Fruit fly (Drosophila melanogaster): ENCODE measurements around the gene CG14086.

Gene CG14086

DNA sequence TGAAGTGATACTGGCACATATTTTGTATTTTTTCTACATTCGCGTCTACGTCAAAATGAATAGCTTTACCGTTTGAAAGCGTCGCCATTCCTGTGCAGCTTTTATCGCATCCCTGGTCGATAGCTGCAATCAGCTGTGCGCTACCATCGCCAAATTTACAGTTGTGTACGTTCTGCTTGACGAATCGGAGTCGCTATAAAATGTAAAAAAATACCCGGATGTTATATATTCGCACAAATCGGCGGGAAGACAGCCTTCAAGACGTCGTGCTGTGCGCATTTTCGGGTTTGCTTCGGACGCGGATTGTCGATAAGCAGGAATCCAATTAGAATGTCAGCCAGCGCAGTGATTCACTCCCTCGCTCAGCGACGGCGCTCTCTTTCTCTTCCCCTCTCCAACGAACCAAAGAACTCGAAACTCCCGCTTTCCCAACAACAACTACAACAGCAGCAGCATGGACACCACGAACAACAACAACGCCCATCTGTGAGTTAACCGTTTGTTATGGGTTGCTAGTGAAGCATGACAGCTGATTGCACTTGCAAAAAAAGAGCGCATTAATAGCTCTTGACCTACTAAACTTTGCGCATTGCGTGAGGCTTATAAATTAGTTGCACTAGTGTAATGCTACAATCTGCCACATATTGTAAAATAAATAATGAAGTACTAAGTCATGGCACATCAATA, 19.2 kb downstream of the CG14086 start:
- TF ChIP-seq lab (GFP tag; optimal IDR thresholded peaks at IDR 0.05) (no peak), trh (GFP tag; optimal IDR thresholded peaks at IDR 0.05) (no peak), CG10209 (GFP tag; optimal IDR thresholded peaks at IDR 0.05) (no peak), chinmo (GFP tag; IDR thresholded peaks at IDR 0.05; ENCODE audit: partially characterized antibody) (peak; percentile 92), psq (GFP tag; optimal IDR thresholded peaks at IDR 0.05) (no peak), sob (GFP tag; IDR thresholded peaks at IDR 0.05) (0 out of 2 replicates have a peak, but pooled peaks have one; percentile 4), Vsx1 (GFP tag; optimal IDR thresholded peaks at IDR 0.05) (no peak), zf30C (GFP tag; optimal IDR thresholded peaks at IDR 0.05) (peak; percentile 20), CG13296 (GFP tag; optimal IDR thresholded peaks at IDR 0.05) (no peak), HmgD (GFP tag; optimal IDR thresholded peaks at IDR 0.05) (peak; percentile 48), MTF-1 (GFP tag; optimal IDR thresholded peaks at IDR 0.05; ENCODE audit: borderline replicate concordance) (no peak), insv (GFP tag; optimal IDR thresholded peaks at IDR 0.05) (peak; percentile 51 to 93), Sox102F (GFP tag; optimal IDR thresholded peaks at IDR 0.05) (no peak), CG17361 (GFP tag; IDR thresholded peaks at IDR 0.05) (no peak), CG3163 (GFP tag; optimal IDR thresholded peaks at IDR 0.05) (peak; percentile 8), CG42726 (GFP tag; IDR thresholded peaks at IDR 0.05; ENCODE audit: partially characterized antibody) (no peak), CG1647 (GFP tag; optimal IDR thresholded peaks at IDR 0.05) (no peak), Dref (GFP tag; IDR thresholded peaks at IDR 0.05) (peak; percentile 57; the same call in 1 of the 2 replicates), CG13894 (tag; optimal IDR thresholded peaks at IDR 0.05) (peak; percentile 29), lola (GFP tag; optimal IDR thresholded peaks at IDR 0.05) (no peak), CG17802 (tag; optimal IDR thresholded peaks at IDR 0.05) (no peak), lov (optimal IDR thresholded peaks at IDR 0.05) (no peak), lov (GFP tag; IDR thresholded peaks at IDR 0.05) (0 out of 3 replicates have a peak, but pooled peaks have one; percentile 39), HLH4C (GFP tag; IDR thresholded peaks at IDR 0.05; ENCODE audit: partially characterized antibody) (no peak), Spps (tag; optimal IDR thresholded peaks at IDR 0.05) (no peak), CG4404 (GFP tag; IDR thresholded peaks at IDR 0.05) (no peak), p53 (GFP tag; optimal IDR thresholded peaks at IDR 0.05) (no peak), Awh (GFP tag; IDR thresholded peaks at IDR 0.05) (no peak), CG17829 (tag; optimal IDR thresholded peaks at IDR 0.05) (peak; percentile 40), odd (GFP tag; optimal IDR thresholded peaks at IDR 0.05) (no peak), stwl (tag; optimal IDR thresholded peaks at IDR 0.05) (peak; percentile 12), pros (GFP tag; optimal IDR thresholded peaks at IDR 0.05) (peak; percentile 55), CG9797 (GFP tag; optimal IDR thresholded peaks at IDR 0.05) (no peak), CG4424 (GFP tag; optimal IDR thresholded peaks at IDR 0.05) (no peak), CG2116 (GFP tag; optimal IDR thresholded peaks at IDR 0.05) (peak; percentile 57), Ets97D (GFP tag; optimal IDR thresholded peaks at IDR 0.05) (peak; percentile 78), CG17912 (GFP tag; optimal IDR thresholded peaks at IDR 0.05) (no peak), CG7839 (tag; optimal IDR thresholded peaks at IDR 0.05) (no peak), Optix (GFP tag; IDR thresholded peaks at IDR 0.05) (no peak), yki (optimal IDR thresholded peaks at IDR 0.05) (peak; percentile 10), ind (GFP tag; optimal IDR thresholded peaks at IDR 0.05) (no peak), tup (GFP tag; optimal IDR thresholded peaks at IDR 0.05) (no peak), CG7271 (tag; optimal IDR thresholded peaks at IDR 0.05) (no peak), CG7928 (GFP tag; optimal IDR thresholded peaks at IDR 0.05) (peak; percentile 95), hth (optimal IDR thresholded peaks at IDR 0.05) (no peak), CG14710 (tag; optimal IDR thresholded peaks at IDR 0.05) (peak; percentile 6), vvl (GFP tag; IDR thresholded peaks at IDR 0.05) (0 out of 2 replicates have a peak, but pooled peaks have one; percentile 5), gt (GFP tag; IDR thresholded peaks at IDR 0.05) (no peak), Hsf (GFP tag; optimal IDR thresholded peaks at IDR 0.05) (peak; percentile 11), Jarid2 (GFP tag; optimal IDR thresholded peaks at IDR 0.05) (peak; percentile 69)

Data from whole organism, embryonic.